Worm (Caenorhabditis elegans) whole organism, L1 larva: ENCODE measurements around the gene lim-4.

Experiments used
- ama-1 ChIP-seq: fragments of 150-350 bp; optimal IDR thresholded peaks from 2 replicates; lab custom pipeline; 2014
- blmp-1 ChIP-seq: fragments of 150-350 bp; optimal IDR thresholded peaks from 2 replicates; lab custom pipeline; 2014; ENCODE audit warnings: missing biosample characterization, missing genetic modification characterization
- ceh-82 ChIP-seq, 3 experiments: fragments of 150-350 bp in 1 of 3; sonication (generic microtip) in 2 of 3; optimal IDR thresholded peaks; 2 replicates each; lab custom pipeline; 2014 to 2017; ENCODE audit warnings: missing biosample characterization in 3 of 3, missing genetic modification characterization in 3 of 3
- dsc-1 ChIP-seq: sonication (generic microtip); optimal IDR thresholded peaks from 2 replicates; lab custom pipeline; 2016; ENCODE audit warnings: mild to moderate bottlenecking, missing genetic modification characterization, missing compliant biosample characterization
- efl-1 ChIP-seq, 4 experiments: fragments of 150-350 bp; optimal IDR thresholded peaks in 3 of 4; peaks in 1 of 4; 1 replicate in 1 of 4; 2 replicates in 3 of 4; lab custom pipeline; 2014; ENCODE audit warnings: missing biosample characterization in 2 of 4, missing genetic modification characterization in 2 of 4, missing genetic modification reagents in 2 of 4
- efl-3 ChIP-seq: fragments of 200-800 bp; sonication (Bioruptor generic); optimal IDR thresholded peaks from 2 replicates; lab custom pipeline; 2018; ENCODE audit warnings: mild to moderate bottlenecking, missing genetic modification characterization, missing compliant biosample characterization
- egl-27 ChIP-seq, 2 experiments: fragments of 150-350 bp in 1 of 2; sonication (generic microtip); optimal IDR thresholded peaks; 3 replicates each; lab custom pipeline; 2017 to 2018; ENCODE audit warnings: missing biosample characterization in 2 of 2, missing genetic modification characterization in 2 of 2, missing genetic modification reagents in 2 of 2
- elt-2 ChIP-seq: sonication (generic microtip); optimal IDR thresholded peaks from 2 replicates; lab custom pipeline; 2016; ENCODE audit warnings: missing genetic modification characterization, mild to moderate bottlenecking, inconsistent platforms, missing compliant biosample characterization, missing genetic modification reagents
- ets-5 ChIP-seq: fragments of 200-800 bp; sonication (Bioruptor generic); IDR thresholded peaks from 2 replicates; pipeline ENCODE4 v1.3.6; 2022; ENCODE audit warnings: missing genetic modification characterization, missing compliant biosample characterization
- fkh-10 ChIP-seq: sonication (generic microtip); optimal IDR thresholded peaks from 2 replicates; lab custom pipeline; 2017; ENCODE audit warnings: missing biosample characterization, missing genetic modification reagents, missing genetic modification characterization
- hpl-2 ChIP-seq: fragments of 150-350 bp; optimal IDR thresholded peaks from 2 replicates; lab custom pipeline; 2014; ENCODE audit warnings: missing biosample characterization, missing genetic modification reagents, missing genetic modification characterization
- jun-1 ChIP-seq: fragments of 150-350 bp; optimal IDR thresholded peaks from 2 replicates; lab custom pipeline; 2014; ENCODE audit warnings: missing biosample characterization, missing genetic modification reagents, missing genetic modification characterization
- lin-14 ChIP-seq: fragments of 200-800 bp; sonication (Bioruptor generic); optimal IDR thresholded peaks from 2 replicates; lab custom pipeline; 2018; ENCODE audit warnings: mild to moderate bottlenecking, missing genetic modification characterization, moderate library complexity, missing compliant biosample characterization
- lin-39 ChIP-seq: fragments of 150-350 bp; optimal IDR thresholded peaks from 2 replicates; lab custom pipeline; 2014; ENCODE audit warnings: missing biosample characterization, missing genetic modification reagents, missing genetic modification characterization
- lir-3 ChIP-seq: sonication (generic microtip); optimal IDR thresholded peaks from 2 replicates; lab custom pipeline; 2016; ENCODE audit warnings: mild to moderate bottlenecking, missing genetic modification characterization, moderate library complexity, missing compliant biosample characterization; ENCODE audit not compliant: poor library complexity
- lsy-2 ChIP-seq, 2 experiments: fragments of 150-350 bp; optimal IDR thresholded peaks; 2 replicates each; lab custom pipeline; 2014; ENCODE audit warnings: missing biosample characterization in 2 of 2, missing genetic modification characterization in 2 of 2
- mab-9 ChIP-seq: fragments of 200-800 bp; sonication (Bioruptor generic); IDR thresholded peaks from 2 replicates; pipeline ENCODE4 v1.3.6; 2022; ENCODE audit warnings: missing genetic modification reagents, missing genetic modification characterization, missing compliant biosample characterization
- mdl-1 ChIP-seq, 2 experiments: fragments of 150-350 bp; optimal IDR thresholded peaks; 2 replicates each; lab custom pipeline; 2014 to 2017; ENCODE audit warnings: missing biosample characterization in 2 of 2, missing genetic modification characterization in 2 of 2, inconsistent platforms in 1 of 2
- mef-2 ChIP-seq: fragments of 150-350 bp; optimal IDR thresholded peaks from 2 replicates; lab custom pipeline; 2014; ENCODE audit warnings: missing biosample characterization, missing genetic modification characterization
- mep-1 ChIP-seq: fragments of 150-350 bp; optimal IDR thresholded peaks from 2 replicates; lab custom pipeline; 2014; ENCODE audit warnings: missing biosample characterization, missing genetic modification characterization
- nhr-237 ChIP-seq: fragments of 150-350 bp; optimal IDR thresholded peaks from 2 replicates; lab custom pipeline; 2014; ENCODE audit warnings: missing biosample characterization, missing genetic modification characterization
- nhr-71 ChIP-seq: sonication (generic microtip); optimal IDR thresholded peaks from 2 replicates; lab custom pipeline; 2016; ENCODE audit warnings: mild to moderate bottlenecking, missing genetic modification characterization, moderate library complexity, missing compliant biosample characterization
- nhr-76 ChIP-seq: sonication (generic microtip); optimal IDR thresholded peaks from 2 replicates; lab custom pipeline; 2017; ENCODE audit warnings: missing biosample characterization, missing genetic modification characterization
- nhr-85 ChIP-seq: sonication (generic microtip); peaks from one replicate; lab custom pipeline; 2016; ENCODE audit warnings: missing genetic modification characterization, inconsistent platforms, missing compliant biosample characterization
- pax-3 ChIP-seq: fragments of 200-800 bp; sonication (Bioruptor generic); optimal IDR thresholded peaks from 2 replicates; lab custom pipeline; 2018; ENCODE audit warnings: mild to moderate bottlenecking, missing genetic modification characterization, moderate library complexity, missing compliant biosample characterization
- rnt-1 ChIP-seq: sonication (generic microtip); optimal IDR thresholded peaks from 2 replicates; lab custom pipeline; 2016; ENCODE audit warnings: mild to moderate bottlenecking, missing genetic modification characterization, moderate library complexity, missing compliant biosample characterization
- snu-23 ChIP-seq: sonication (generic microtip); optimal IDR thresholded peaks from 2 replicates; lab custom pipeline; 2016; ENCODE audit warnings: missing genetic modification characterization, missing compliant biosample characterization
- sptf-1 ChIP-seq: fragments of 150-350 bp; optimal IDR thresholded peaks from 2 replicates; lab custom pipeline; 2014; ENCODE audit warnings: missing biosample characterization, missing genetic modification characterization
- sup-37 ChIP-seq: fragments of 200-800 bp; sonication (Bioruptor generic); optimal IDR thresholded peaks from 2 replicates; lab custom pipeline; 2018; ENCODE audit warnings: mild to moderate bottlenecking, missing genetic modification characterization, missing compliant biosample characterization
- swsn-7 ChIP-seq: sonication (generic microtip); optimal IDR thresholded peaks from 2 replicates; lab custom pipeline; 2016; ENCODE audit warnings: missing genetic modification characterization, missing compliant biosample characterization
- unc-130 ChIP-seq: fragments of 150-350 bp; optimal IDR thresholded peaks from 2 replicates; lab custom pipeline; 2017; ENCODE audit warnings: missing biosample characterization, missing genetic modification characterization, inconsistent platforms
- unc-86 ChIP-seq: sonication (generic microtip); optimal IDR thresholded peaks from 2 replicates; lab custom pipeline; 2016; ENCODE audit warnings: missing genetic modification characterization, missing compliant biosample characterization
- zip-4 ChIP-seq: fragments of 200-800 bp; sonication (Bioruptor generic); optimal IDR thresholded peaks from 2 replicates; lab custom pipeline; 2018; ENCODE audit warnings: mild to moderate bottlenecking, missing genetic modification characterization, moderate library complexity, missing compliant biosample characterization
- ztf-11 ChIP-seq, 2 experiments: sonication (generic microtip); optimal IDR thresholded peaks; 2 replicates each; lab custom pipeline; 2016 to 2017; ENCODE audit warnings: missing genetic modification characterization in 2 of 2, missing biosample characterization in 1 of 2, missing compliant biosample characterization in 1 of 2

The lim-4 gene

DNA sequence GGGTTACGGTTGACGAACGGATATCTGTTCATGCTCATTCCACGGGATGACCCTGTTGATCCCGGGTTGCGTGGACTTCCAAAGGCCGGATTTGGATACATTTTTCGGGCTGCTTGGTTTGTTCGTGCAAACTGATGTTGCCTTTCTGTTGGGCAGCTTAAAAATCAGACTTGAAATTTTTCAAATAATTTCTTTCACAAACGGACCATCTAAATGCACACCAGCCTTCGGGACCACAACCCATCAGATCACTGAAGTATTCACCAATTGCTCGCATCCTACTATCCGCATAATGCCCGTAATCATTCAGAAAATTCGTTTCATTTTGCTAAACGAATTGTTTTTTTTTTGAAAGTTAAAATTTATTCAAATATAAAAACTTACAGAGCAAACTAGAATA is 22.2 kb upstream of the lim-4 start, which contains the start of gene F47F2.3:
Gene F47F2.3 (minus strand): TSS at position 101 of the 400 bp plus-strand sequence.
- TF ChIP-seq mdl-1 (tag; optimal IDR thresholded peaks at IDR 0.05; lab: Kevin White, UChicago) (no peak), dsc-1 (tag; lab: Kevin White, UChicago) (no peak), nhr-71 (tag; lab: Kevin White, UChicago) (no peak), jun-1 (no peak), mep-1 (tag; lab: Kevin White, UChicago) (no peak), lin-39 (tag; lab: Kevin White, UChicago) (no peak), nhr-76 (tag; lab: Kevin White, UChicago) (no peak), unc-86 (no peak), efl-3 (GFP tag; lab: Kevin White, UChicago) (no peak), lin-14 (GFP tag; lab: Kevin White, UChicago) (no peak), efl-1 (optimal IDR thresholded peaks at IDR 0.05; lab: Kevin White, UChicago) (no peak), efl-1 (GFP tag; optimal IDR thresholded peaks at IDR 0.05 in 1 of 2; lab: Kevin White, UChicago) (no peak), unc-130 (tag; lab: Kevin White, UChicago) (no peak), egl-27 (tag; optimal IDR thresholded peaks at IDR 0.05; lab: Kevin White, UChicago) (no peak), ceh-82 (tag; optimal IDR thresholded peaks at IDR 0.05; lab: Kevin White, UChicago) (no peak), nhr-85 (tag; lab: Kevin White, UChicago) (no peak), sup-37 (no peak), ets-5 (GFP tag; lab: Robert Waterston, UW) (no peak), sptf-1 (tag; lab: Kevin White, UChicago) (no peak)

DNA sequence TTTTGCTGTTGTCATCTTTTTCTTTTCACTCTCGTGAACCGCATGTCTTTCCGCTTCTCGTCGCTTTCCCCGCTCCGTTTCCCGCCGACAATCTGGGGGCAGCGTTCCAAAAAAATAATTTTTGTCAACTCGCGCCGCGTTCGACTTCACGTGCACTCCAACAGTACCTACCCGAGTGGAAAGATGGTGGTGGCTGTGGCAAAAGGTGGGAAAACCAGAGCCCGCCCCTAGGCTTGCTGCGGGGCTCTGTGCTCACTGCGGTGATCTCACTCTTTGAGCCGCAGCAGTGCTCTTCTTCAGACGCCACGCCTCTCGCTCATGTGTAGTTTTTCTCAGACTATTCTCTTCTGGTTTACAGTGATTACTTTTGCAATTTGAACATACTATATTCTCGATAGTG is 14.2 kb upstream of the lim-4 start:
- no peak for TF ChIP-seq pax-3 (tag; lab: Kevin White, UChicago)
- TF ChIP-seq hpl-2 (GFP tag; lab: Kevin White, UChicago) = no peak
- no peak for TF ChIP-seq fkh-10
- TF ChIP-seq mef-2 = no peak
- TF ChIP-seq swsn-7 = no peak
- TF ChIP-seq elt-2 (tag; lab: Kevin White, UChicago) = no peak
- TF ChIP-seq ztf-11 (tag; optimal IDR thresholded peaks at IDR 0.05; lab: Kevin White, UChicago) = no peak
- no peak for TF ChIP-seq lir-3
- TF ChIP-seq, all 84 proteins: peak for 0

DNA sequence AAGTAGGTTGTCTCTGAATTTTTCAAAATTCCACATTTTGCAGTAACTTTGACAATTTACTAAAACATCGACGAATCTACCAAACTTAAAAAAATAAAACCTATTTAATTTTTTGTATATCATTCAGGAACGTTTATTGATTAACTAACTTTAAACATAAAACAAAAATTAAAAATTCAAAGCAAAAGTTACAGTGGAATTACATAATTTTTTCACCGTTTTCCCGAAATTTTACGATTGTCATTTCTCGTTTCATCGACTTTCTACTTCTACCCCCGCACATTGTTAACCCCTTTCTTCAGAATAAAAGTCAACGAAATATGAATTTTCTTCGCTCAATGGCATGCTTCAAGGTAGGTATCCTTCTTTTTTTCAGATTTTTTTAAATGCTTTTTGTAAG is 4.9 kb upstream of the lim-4 start, which contains the start of gene F47F2.1:
Gene F47F2.1 (plus strand): TSS at position 301 of the 400 bp plus-strand sequence.
- TF ChIP-seq zip-4 (GFP tag; lab: Kevin White, UChicago) = no peak

DNA sequence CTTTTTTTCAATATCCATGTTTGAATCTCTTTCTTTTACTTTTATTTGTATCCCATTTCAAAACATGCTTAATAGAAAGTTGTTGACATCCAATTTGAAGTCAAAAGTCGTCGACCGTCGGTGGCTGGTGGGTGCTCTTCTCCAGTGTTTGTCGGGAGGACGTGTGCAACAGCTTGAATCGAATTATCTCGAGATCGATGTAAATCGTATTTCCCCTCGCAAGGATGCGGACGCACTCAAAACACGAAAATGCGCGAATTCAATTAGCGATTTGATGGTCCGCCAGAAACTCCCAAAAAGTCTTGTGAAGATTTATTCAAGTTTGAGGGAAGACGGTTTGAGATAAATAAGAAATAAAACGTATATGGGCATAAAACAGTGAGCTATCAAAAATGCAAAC is 2.4 kb upstream of the lim-4 start:
- TF ChIP-seq fkh-10 = peak; percentile 72
- TF ChIP-seq lin-14 (GFP tag; lab: Kevin White, UChicago) = peak; percentile 49
- no peak for TF ChIP-seq nhr-237 (tag; lab: Kevin White, UChicago)
- TF ChIP-seq, all 84 proteins: peak for 2

- peak; percentile 84 for TF ChIP-seq fkh-10
- TF ChIP-seq efl-1 (optimal IDR thresholded peaks at IDR 0.05; lab: Kevin White, UChicago) = no peak
- TF ChIP-seq efl-1 (GFP tag; optimal IDR thresholded peaks at IDR 0.05 in 1 of 2; lab: Kevin White, UChicago) = no peak
- no peak for TF ChIP-seq ama-1
- TF ChIP-seq lin-14 (GFP tag; lab: Kevin White, UChicago) = peak; percentile 44
- TF ChIP-seq, all 84 proteins: peak for 2
These were observed 1.6 kb downstream of the lim-4 start for ce11 chrX:3871578-3872234.

ce11 chrX:3867760-3868159 is 5.6 kb downstream of the lim-4 start:
- TF ChIP-seq rnt-1 (tag; lab: Kevin White, UChicago) (peak; percentile 6), nhr-85 (tag; lab: Kevin White, UChicago) (peak; percentile 82), lin-14 (GFP tag; lab: Kevin White, UChicago) (peak; percentile 66), unc-86 (no peak), nhr-76 (tag; lab: Kevin White, UChicago) (no peak), lsy-2 (tag; optimal IDR thresholded peaks at IDR 0.05; lab: Kevin White, UChicago) (peak in 1 of 2 experiments; percentile 4), mab-9 (GFP tag; lab: Robert Waterston, UW) (no peak), snu-23 (GFP tag; lab: Kevin White, UChicago) (no peak), ets-5 (GFP tag; lab: Robert Waterston, UW) (no peak), blmp-1 (peak; percentile 49), mep-1 (tag; lab: Kevin White, UChicago) (peak; percentile 36)
